Worm (Caenorhabditis elegans) whole organism, L3 larva: ENCODE measurements around the gene K05F6.12.

Experiments used
- ama-1 ChIP-seq: fragments of 150-350 bp; optimal IDR thresholded peaks from 2 replicates; lab custom pipeline; 2018
- ceh-28 ChIP-seq: fragments of 150-350 bp; optimal IDR thresholded peaks from 2 replicates; lab custom pipeline; 2014; ENCODE audit warnings: missing biosample characterization, missing genetic modification reagents, missing genetic modification characterization
- nhr-11 ChIP-seq: fragments of 150-350 bp; optimal IDR thresholded peaks from 2 replicates; lab custom pipeline; 2014; ENCODE audit warnings: missing biosample characterization, missing genetic modification characterization
- nhr-237 ChIP-seq: fragments of 150-350 bp; optimal IDR thresholded peaks from 2 replicates; lab custom pipeline; 2014; ENCODE audit warnings: missing biosample characterization, missing genetic modification characterization
- skn-1 ChIP-seq: fragments of 150-350 bp; optimal IDR thresholded peaks from 2 replicates; lab custom pipeline; 2014; ENCODE audit warnings: missing biosample characterization, missing genetic modification characterization

ce11 chrII:1500286-1500840 lies 45.4 kb upstream of the K05F6.12 start, which contains the start of gene emc-1:
- no peak for TF ChIP-seq ceh-28 (tag; lab: Kevin White, UChicago)
- TF ChIP-seq nhr-237 (tag; lab: Kevin White, UChicago), result no peak
- no peak for TF ChIP-seq ama-1 (lab: Kevin White, UChicago)
- TF ChIP-seq skn-1 (tag; lab: Kevin White, UChicago), result no peak
- no peak for TF ChIP-seq nhr-11 (tag; lab: Kevin White, UChicago)
